Fruit fly (Drosophila melanogaster) whole organism, embryonic: ENCODE data around the gene Mks1.

ENCODE experiments used
- Abd-B ChIP-seq: fragments of 200-800 bp; sonication (Bioruptor generic); optimal IDR thresholded peaks from 2 replicates; lab custom pipeline; 2018; ENCODE audit warnings: missing biosample characterization, mild to moderate bottlenecking, missing genetic modification characterization, moderate library complexity
- Awh ChIP-seq: fragments of 200-800 bp; sonication (Bioruptor generic); IDR thresholded peaks from 2 replicates; pipeline ENCODE4, ENCODE4 v1.3.6; 2022; ENCODE audit warnings: missing biosample characterization, missing genetic modification characterization
- Blimp-1 ChIP-seq: fragments of 200-800 bp; sonication (Bioruptor generic); optimal IDR thresholded peaks from 3 replicates; lab custom pipeline; 2018; ENCODE audit warnings: missing biosample characterization, missing genetic modification characterization, mild to moderate bottlenecking, moderate library complexity, missing genetic modification reagents
- CG11085 ChIP-seq: fragments of 200-800 bp; sonication (Bioruptor generic); IDR thresholded peaks from 2 replicates; pipeline ENCODE4 v1.3.6; 2022; ENCODE audit warnings: missing biosample characterization, missing genetic modification characterization
- CG11093 ChIP-seq: fragments of 200-800 bp; sonication (Bioruptor generic); IDR thresholded peaks from 3 replicates; pipeline ENCODE4 v1.3.6; 2022; ENCODE audit warnings: missing biosample characterization, missing genetic modification characterization
- CG11247 ChIP-seq: fragments of 200-800 bp; sonication (Bioruptor generic); IDR thresholded peaks from 2 replicates; pipeline ENCODE4 v1.3.6; 2022; ENCODE audit warnings: missing biosample characterization, missing genetic modification characterization
- CG11695 ChIP-seq: fragments of 200-800 bp; sonication (Bioruptor generic); IDR thresholded peaks from 3 replicates; pipeline ENCODE4 v1.3.6; 2022; ENCODE audit warnings: missing biosample characterization, missing genetic modification characterization
- CG14014 ChIP-seq: fragments of 200-800 bp; sonication (Bioruptor generic); IDR thresholded peaks from 2 replicates; pipeline ENCODE4 v1.3.6; 2022; ENCODE audit warnings: missing biosample characterization, missing genetic modification characterization
- CG14860 ChIP-seq: fragments of 200-800 bp; sonication (Bioruptor generic); IDR thresholded peaks from 3 replicates; pipeline ENCODE4 v1.3.6; 2022; ENCODE audit warnings: missing biosample characterization, missing genetic modification characterization; ENCODE audit not compliant: partially characterized antibody
- CG15073 ChIP-seq: fragments of 200-800 bp; sonication (Bioruptor generic); optimal IDR thresholded peaks from 2 replicates; lab custom pipeline; 2016; ENCODE audit warnings: missing biosample characterization, missing genetic modification characterization
- CG15479 ChIP-seq: fragments of 200-800 bp; sonication (Bioruptor generic); optimal IDR thresholded peaks from 3 replicates; lab custom pipeline; 2019; ENCODE audit warnings: missing biosample characterization, mild to moderate bottlenecking, missing genetic modification characterization, moderate library complexity
- CG15514 ChIP-seq: fragments of 200-800 bp; sonication (Bioruptor generic); optimal IDR thresholded peaks from 3 replicates; lab custom pipeline; 2017; ENCODE audit warnings: missing biosample characterization, missing genetic modification characterization, mild to moderate bottlenecking, moderate library complexity, missing genetic modification reagents
- CG18262 ChIP-seq: fragments of 200-800 bp; optimal IDR thresholded peaks from 3 replicates; lab custom pipeline; 2019; ENCODE audit warnings: missing biosample characterization, mild to moderate bottlenecking, missing genetic modification characterization, moderate library complexity
- CG2129 ChIP-seq: fragments of 200-800 bp; sonication (Bioruptor generic); IDR thresholded peaks from 2 replicates; pipeline ENCODE4 v1.3.6; 2022; ENCODE audit warnings: missing biosample characterization, missing genetic modification characterization; ENCODE audit not compliant: partially characterized antibody
- CG2889 ChIP-seq: fragments of 200-800 bp; sonication (Bioruptor generic); IDR thresholded peaks from 3 replicates; pipeline ENCODE4 v1.3.6; 2022; ENCODE audit warnings: missing biosample characterization, missing genetic modification characterization
- CG6272 ChIP-seq: fragments of 200-800 bp; sonication (Bioruptor generic); IDR thresholded peaks from 2 replicates; pipeline ENCODE4 v1.3.6; 2022; ENCODE audit warnings: missing biosample characterization, missing genetic modification characterization
- CG7357 ChIP-seq: fragments of 200-800 bp; sonication (Bioruptor generic); IDR thresholded peaks from 3 replicates; pipeline ENCODE4 v1.3.6; 2022; ENCODE audit warnings: missing biosample characterization, missing genetic modification characterization
- CG8388 ChIP-seq: fragments of 200-800 bp; sonication (Bioruptor generic); optimal IDR thresholded peaks from 2 replicates; lab custom pipeline; 2019; ENCODE audit warnings: missing biosample characterization, mild to moderate bottlenecking, missing genetic modification characterization, moderate library complexity
- CG9609 ChIP-seq: fragments of 200-800 bp; sonication (Bioruptor generic); optimal IDR thresholded peaks from 3 replicates; lab custom pipeline; 2016; ENCODE audit warnings: missing biosample characterization, missing genetic modification characterization
- CTCF ChIP-seq: fragments of 200-800 bp; sonication (Bioruptor generic); optimal IDR thresholded peaks from 2 replicates; lab custom pipeline; 2017; ENCODE audit warnings: missing biosample characterization, mild to moderate bottlenecking, missing genetic modification characterization, moderate library complexity
- Dbx ChIP-seq: fragments of 200-800 bp; sonication (Bioruptor generic); IDR thresholded peaks from 3 replicates; pipeline ENCODE4 v1.3.6; 2022; ENCODE audit warnings: missing biosample characterization, missing genetic modification characterization
- Drgx ChIP-seq: fragments of 200-800 bp; sonication (Bioruptor generic); IDR thresholded peaks from 2 replicates; pipeline ENCODE4 v1.3.6; 2022; ENCODE audit warnings: missing biosample characterization, missing genetic modification characterization
- E2f1 ChIP-seq: fragments of 200-800 bp; sonication (Bioruptor generic); IDR thresholded peaks from 2 replicates; pipeline ENCODE4 v1.3.6; 2022; ENCODE audit warnings: missing biosample characterization, missing genetic modification characterization
- HLH4C ChIP-seq: fragments of 200-800 bp; sonication (Bioruptor generic); IDR thresholded peaks from 3 replicates; pipeline ENCODE4 v1.3.6; 2022; ENCODE audit warnings: missing biosample characterization, missing genetic modification characterization; ENCODE audit not compliant: partially characterized antibody
- HLHmδ ChIP-seq: fragments of 200-800 bp; sonication (Bioruptor generic); optimal IDR thresholded peaks from 2 replicates; lab custom pipeline; 2018; ENCODE audit warnings: missing biosample characterization, mild to moderate bottlenecking, missing genetic modification characterization, moderate library complexity
- HmgD ChIP-seq: fragments of 200-800 bp; sonication (Bioruptor generic); optimal IDR thresholded peaks from 3 replicates; lab custom pipeline; 2016; ENCODE audit warnings: missing biosample characterization, missing genetic modification characterization
- Hmx ChIP-seq: fragments of 200-800 bp; sonication (Bioruptor generic); optimal IDR thresholded peaks from 2 replicates; lab custom pipeline; 2016; ENCODE audit warnings: missing biosample characterization, missing genetic modification characterization
- NC2α ChIP-seq: fragments of 200-800 bp; sonication (Bioruptor generic); optimal IDR thresholded peaks from 2 replicates; lab custom pipeline; 2016; ENCODE audit warnings: missing biosample characterization, missing genetic modification characterization
- Nf-YB ChIP-seq: fragments of 200-800 bp; sonication (Bioruptor generic); optimal IDR thresholded peaks from 3 replicates; lab custom pipeline; 2019; ENCODE audit warnings: missing biosample characterization, mild to moderate bottlenecking, missing genetic modification characterization, moderate library complexity
- NfI ChIP-seq: fragments of 200-800 bp; sonication (Bioruptor generic); optimal IDR thresholded peaks from 3 replicates; lab custom pipeline; 2018; ENCODE audit warnings: missing biosample characterization, mild to moderate bottlenecking, missing genetic modification characterization, moderate library complexity
- Sin3A ChIP-seq: fragments of >200 bp; optimal IDR thresholded peaks from 2 replicates; lab custom pipeline; 2018
- crc ChIP-seq: fragments of 200-800 bp; sonication (Bioruptor generic); optimal IDR thresholded peaks from 2 replicates; lab custom pipeline; 2016; ENCODE audit warnings: missing biosample characterization, missing genetic modification characterization
- dimm ChIP-seq: fragments of 200-800 bp; sonication (Bioruptor generic); IDR thresholded peaks from 2 replicates; pipeline ENCODE4 v1.3.6; 2022; ENCODE audit warnings: missing biosample characterization, missing genetic modification characterization
- dmrt11E ChIP-seq: fragments of 200-800 bp; sonication (Bioruptor generic); optimal IDR thresholded peaks from 3 replicates; lab custom pipeline; 2018; ENCODE audit warnings: missing biosample characterization, mild to moderate bottlenecking, missing genetic modification characterization, moderate library complexity
- dmrt99B ChIP-seq: fragments of 200-800 bp; sonication (Bioruptor generic); optimal IDR thresholded peaks from 2 replicates; lab custom pipeline; 2018; ENCODE audit warnings: missing biosample characterization, mild to moderate bottlenecking, missing genetic modification characterization, moderate library complexity
- hbn ChIP-seq: fragments of 200-800 bp; sonication (Bioruptor generic); IDR thresholded peaks from 2 replicates; pipeline ENCODE4 v1.3.6; 2022; ENCODE audit warnings: missing biosample characterization, missing genetic modification characterization; ENCODE audit not compliant: partially characterized antibody
- inv ChIP-seq: fragments of 200-800 bp; sonication (Bioruptor generic); IDR thresholded peaks from 2 replicates; pipeline ENCODE4 v1.3.6; 2022; ENCODE audit warnings: missing biosample characterization, missing genetic modification characterization; ENCODE audit not compliant: partially characterized antibody
- jing ChIP-seq: fragments of 200-800 bp; sonication (Bioruptor generic); optimal IDR thresholded peaks from 2 replicates; lab custom pipeline; 2018; ENCODE audit warnings: missing biosample characterization, mild to moderate bottlenecking, missing genetic modification characterization
- kni ChIP-seq: fragments of 200-800 bp; sonication (Bioruptor generic); optimal IDR thresholded peaks from 3 replicates; lab custom pipeline; 2017; ENCODE audit warnings: mild to moderate bottlenecking, missing biosample characterization, missing genetic modification reagents, missing genetic modification characterization
- p53 ChIP-seq: fragments of 200-800 bp; sonication (Bioruptor generic); optimal IDR thresholded peaks from 2 replicates; lab custom pipeline; 2016; ENCODE audit warnings: missing biosample characterization, missing genetic modification characterization
- pfk ChIP-seq: fragments of 200-800 bp; sonication (Bioruptor generic); optimal IDR thresholded peaks from 2 replicates; lab custom pipeline; 2018; ENCODE audit warnings: missing biosample characterization, mild to moderate bottlenecking, missing genetic modification characterization, moderate library complexity
- prd ChIP-seq, 3 experiments: fragments of >200 bp in 2 of 3; fragments of 200-800 bp in 1 of 3; sonication (Bioruptor generic) in 1 of 3; optimal IDR thresholded peaks in 2 of 3; IDR thresholded peaks in 1 of 3; 2 replicates in 2 of 3; 3 replicates in 1 of 3; pipeline versions ENCODE4 v1.3.6 to Lab custom; 2017 to 2022; ENCODE audit warnings: missing biosample characterization in 1 of 3, missing genetic modification characterization in 1 of 3
- salm ChIP-seq: fragments of 200-800 bp; sonication (Bioruptor generic); optimal IDR thresholded peaks from 2 replicates; lab custom pipeline; 2018; ENCODE audit warnings: missing biosample characterization, mild to moderate bottlenecking, missing genetic modification characterization
- sens ChIP-seq: fragments of 200-800 bp; sonication (Bioruptor generic); peaks from one replicate; lab custom pipeline; 2016; ENCODE audit warnings: missing biosample characterization, missing genetic modification characterization
- sim ChIP-seq: fragments of 200-800 bp; sonication (Bioruptor generic); IDR thresholded peaks from 2 replicates; pipeline ENCODE4 v1.3.6; 2022; ENCODE audit warnings: missing biosample characterization, missing genetic modification characterization
- sna ChIP-seq: fragments of 200-800 bp; sonication (Bioruptor generic); IDR thresholded peaks from 2 replicates; pipeline ENCODE4 v1.3.6; 2022; ENCODE audit warnings: missing biosample characterization, missing genetic modification characterization; ENCODE audit not compliant: partially characterized antibody
- tin ChIP-seq: fragments of 200-800 bp; sonication (Bioruptor generic); optimal IDR thresholded peaks from 3 replicates; lab custom pipeline; 2016; ENCODE audit warnings: missing biosample characterization, missing genetic modification characterization
- vvl ChIP-seq: fragments of 200-800 bp; sonication (Bioruptor generic); IDR thresholded peaks from 2 replicates; pipeline ENCODE4 v1.3.6; 2022; ENCODE audit warnings: missing biosample characterization, missing genetic modification characterization
- zen ChIP-seq: fragments of 200-800 bp; sonication (Bioruptor generic); optimal IDR thresholded peaks from 3 replicates; lab custom pipeline; 2018; ENCODE audit warnings: missing biosample characterization, mild to moderate bottlenecking, missing genetic modification characterization, moderate library complexity
- zen2 ChIP-seq: fragments of 200-800 bp; sonication (Bioruptor generic); IDR thresholded peaks from 3 replicates; pipeline ENCODE4 v1.3.6; 2022; ENCODE audit warnings: missing biosample characterization, missing genetic modification characterization; ENCODE audit not compliant: partially characterized antibody

The Mks1 gene

DNA sequence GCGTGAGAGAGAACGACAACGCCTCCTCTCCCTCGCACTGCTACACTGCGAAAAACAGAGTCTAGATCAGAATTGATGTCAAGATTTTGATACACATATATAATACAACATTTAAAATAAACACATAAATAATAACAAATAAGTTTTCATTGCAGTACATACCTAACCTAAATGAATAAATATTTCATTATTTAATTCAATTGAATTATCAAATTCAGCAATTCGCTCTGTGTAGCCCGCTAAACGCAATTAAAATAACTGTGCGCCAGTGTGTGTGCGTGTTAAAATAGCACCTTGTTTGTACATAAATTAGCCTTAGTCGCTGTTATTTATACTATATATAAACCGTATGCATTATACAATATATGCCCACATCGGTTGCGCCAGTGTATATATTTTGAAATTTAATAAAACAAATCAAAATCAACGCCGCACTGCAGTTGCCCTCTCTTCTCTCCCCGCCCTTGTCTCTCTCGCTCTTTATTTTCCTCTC, 24.1 kb downstream of the Mks1 start (continued):
- TF ChIP-seq CG9609 (GFP tag; lab: Kevin White, UChicago) (peak; percentile 29), E2f1 (GFP tag; lab: Robert Waterston, UW) (peak; percentile 94), NC2α (peak; percentile 30), HLH4C (GFP tag; lab: Robert Waterston, UW) (no peak), CG6272 (GFP tag; lab: Robert Waterston, UW) (peak; percentile 84), Dbx (GFP tag; lab: Robert Waterston, UW) (peak; percentile 97), CTCF (GFP tag; lab: Kevin White, UChicago) (peak; percentile 56), sens (GFP tag; lab: Kevin White, UChicago) (peak; percentile 92), dmrt11E (tag; lab: Kevin White, UChicago) (peak; percentile 74), prd (optimal IDR thresholded peaks at IDR 0.05; lab: Kevin White, UChicago) (no peak), prd (GFP tag; IDR thresholded peaks at IDR 0.05; lab: Robert Waterston, UW) (peak; percentile 96), sna (GFP tag; lab: Robert Waterston, UW) (no peak), CG8388 (GFP tag; lab: Kevin White, UChicago) (peak; percentile 89), CG11247 (GFP tag; lab: Robert Waterston, UW) (peak; percentile 94), Blimp-1 (peak; percentile 87), CG2889 (GFP tag; lab: Robert Waterston, UW) (peak; percentile 93), jing (GFP tag; lab: Kevin White, UChicago) (peak; percentile 81), inv (GFP tag; lab: Robert Waterston, UW) (no peak), Nf-YB (GFP tag; lab: Kevin White, UChicago) (peak; percentile 83), zen2 (GFP tag; lab: Robert Waterston, UW) (no peak), CG15514 (GFP tag; lab: Kevin White, UChicago) (peak; percentile 90), pfk (peak; percentile 52), Hmx (GFP tag; lab: Kevin White, UChicago) (peak; percentile 76), CG11695 (GFP tag; lab: Robert Waterston, UW) (peak; percentile 95), CG15073 (GFP tag; lab: Kevin White, UChicago) (peak; percentile 48), Drgx (GFP tag; lab: Robert Waterston, UW) (peak; percentile 97), zen (tag; lab: Kevin White, UChicago) (peak; percentile 90), dmrt99B (tag; lab: Kevin White, UChicago) (peak; percentile 97), Abd-B (GFP tag; lab: Kevin White, UChicago) (peak; percentile 94), salm (tag; lab: Kevin White, UChicago) (peak; percentile 85), CG2129 (GFP tag; lab: Robert Waterston, UW) (no peak), CG14014 (GFP tag; lab: Robert Waterston, UW) (peak; percentile 97), vvl (GFP tag; lab: Robert Waterston, UW) (peak; percentile 97), HmgD (GFP tag; lab: Kevin White, UChicago) (no peak), CG14860 (GFP tag; lab: Robert Waterston, UW) (no peak), Sin3A (no peak), dimm (GFP tag; lab: Robert Waterston, UW) (peak; percentile 85), tin (GFP tag; lab: Kevin White, UChicago) (peak; percentile 89), p53 (GFP tag; lab: Kevin White, UChicago) (no peak), NfI (GFP tag; lab: Kevin White, UChicago) (peak; percentile 92), CG15479 (peak; percentile 26), CG11085 (GFP tag; lab: Robert Waterston, UW) (peak; percentile 89), CG18262 (peak; percentile 93), HLHmδ (GFP tag; lab: Kevin White, UChicago) (no peak), CG7357 (peak; percentile 89), kni (GFP tag; lab: Kevin White, UChicago) (peak; percentile 35), Awh (GFP tag; lab: Robert Waterston, UW) (peak; percentile 93), CG11093 (GFP tag; lab: Robert Waterston, UW) (peak; percentile 89), hbn (GFP tag; lab: Robert Waterston, UW) (no peak), crc (GFP tag; lab: Kevin White, UChicago) (no peak), sim (peak; percentile 78)
